Worm (Caenorhabditis elegans) whole organism, L3 larva: ENCODE results near the gene frpr-21.
A peak's percentile ranks its signal among the peaks of the same experiment; 100 is the strongest.

Experiments
- R02D3.7 ChIP-seq: fragments of 150-350 bp; optimal IDR thresholded peaks from 2 replicates; lab custom pipeline; 2014; ENCODE audit warnings: missing biosample characterization, missing genetic modification characterization
- ZK546.5 ChIP-seq: sonication (generic microtip); optimal IDR thresholded peaks from 2 replicates; lab custom pipeline; 2017; ENCODE audit warnings: missing biosample characterization, missing genetic modification characterization
- ama-1 ChIP-seq: fragments of 150-350 bp; optimal IDR thresholded peaks from 2 replicates; lab custom pipeline; 2018
- ceh-16 ChIP-seq: sonication (generic microtip); optimal IDR thresholded peaks from 2 replicates; lab custom pipeline; 2017; ENCODE audit warnings: missing biosample characterization, missing genetic modification characterization
- ceh-28 ChIP-seq: fragments of 150-350 bp; optimal IDR thresholded peaks from 2 replicates; lab custom pipeline; 2014; ENCODE audit warnings: missing biosample characterization, missing genetic modification reagents, missing genetic modification characterization
- ceh-82 ChIP-seq: fragments of 150-350 bp; optimal IDR thresholded peaks from 2 replicates; lab custom pipeline; 2014; ENCODE audit warnings: missing biosample characterization, missing genetic modification characterization
- daf-12 ChIP-seq: fragments of 150-350 bp; optimal IDR thresholded peaks from 2 replicates; lab custom pipeline; 2014; ENCODE audit warnings: missing biosample characterization, missing genetic modification reagents, missing genetic modification characterization
- egl-5 ChIP-seq: fragments of 150-350 bp; optimal IDR thresholded peaks from 2 replicates; lab custom pipeline; 2017; ENCODE audit warnings: missing biosample characterization, missing genetic modification reagents, missing genetic modification characterization, inconsistent platforms
- elt-1 ChIP-seq: fragments of 150-350 bp; optimal IDR thresholded peaks from 2 replicates; lab custom pipeline; 2014; ENCODE audit warnings: missing biosample characterization, missing genetic modification characterization
- elt-2 ChIP-seq: sonication (generic microtip); optimal IDR thresholded peaks from 2 replicates; lab custom pipeline; 2016; ENCODE audit warnings: missing genetic modification reagents, mild to moderate bottlenecking, missing genetic modification characterization, missing compliant biosample characterization
- elt-3 ChIP-seq, 3 experiments: fragments of 150-350 bp in 1 of 3; sonication (generic microtip) in 2 of 3; optimal IDR thresholded peaks; 2 replicates in 2 of 3; 4 replicates in 1 of 3; lab custom pipeline; 2014 to 2017; ENCODE audit warnings: missing biosample characterization in 3 of 3, missing genetic modification characterization in 3 of 3
- eor-1 ChIP-seq, 2 experiments: fragments of 150-350 bp; optimal IDR thresholded peaks; 2 replicates each; lab custom pipeline; 2014 to 2018; ENCODE audit warnings: missing biosample characterization in 2 of 2, missing genetic modification characterization in 2 of 2
- fkh-10 ChIP-seq: sonication (generic microtip); optimal IDR thresholded peaks from 2 replicates; lab custom pipeline; 2017; ENCODE audit warnings: missing biosample characterization, missing genetic modification reagents, missing genetic modification characterization
- fkh-2 ChIP-seq: fragments of 150-350 bp; optimal IDR thresholded peaks from 2 replicates; lab custom pipeline; 2014; ENCODE audit warnings: missing biosample characterization, missing genetic modification reagents, missing genetic modification characterization
- fos-1 ChIP-seq: fragments of 150-350 bp; optimal IDR thresholded peaks from 2 replicates; lab custom pipeline; 2014; ENCODE audit warnings: missing biosample characterization, missing genetic modification characterization
- hmg-11 ChIP-seq: sonication (generic microtip); optimal IDR thresholded peaks from 2 replicates; lab custom pipeline; 2016; ENCODE audit warnings: missing genetic modification characterization, missing compliant biosample characterization
- jun-1 ChIP-seq: fragments of 150-350 bp; optimal IDR thresholded peaks from 2 replicates; lab custom pipeline; 2014; ENCODE audit warnings: missing biosample characterization, missing genetic modification reagents, missing genetic modification characterization
- lin-15B ChIP-seq: fragments of 150-350 bp; optimal IDR thresholded peaks from 2 replicates; lab custom pipeline; 2014; ENCODE audit warnings: missing biosample characterization, missing genetic modification characterization
- lin-39 ChIP-seq: fragments of 150-350 bp; optimal IDR thresholded peaks from 2 replicates; lab custom pipeline; 2018; ENCODE audit warnings: missing biosample characterization, missing genetic modification reagents, missing genetic modification characterization
- lsy-12 ChIP-seq: sonication (generic microtip); optimal IDR thresholded peaks from 2 replicates; lab custom pipeline; 2016; ENCODE audit warnings: mild to moderate bottlenecking, missing genetic modification characterization, missing compliant biosample characterization
- mdl-1 ChIP-seq: fragments of 150-350 bp; optimal IDR thresholded peaks from 2 replicates; lab custom pipeline; 2014; ENCODE audit warnings: missing biosample characterization, missing genetic modification characterization
- mml-1 ChIP-seq: fragments of 150-350 bp; sonication (generic microtip); optimal IDR thresholded peaks from 3 replicates; lab custom pipeline; 2014; ENCODE audit warnings: missing biosample characterization, missing genetic modification characterization
- nfya-1 ChIP-seq: sonication (generic microtip); optimal IDR thresholded peaks from 2 replicates; lab custom pipeline; 2017; ENCODE audit warnings: missing genetic modification characterization, mild to moderate bottlenecking, missing compliant biosample characterization, antibody characterized with exemption, moderate library complexity; ENCODE audit not compliant: insufficient read depth
- nhr-11 ChIP-seq: fragments of 150-350 bp; optimal IDR thresholded peaks from 2 replicates; lab custom pipeline; 2014; ENCODE audit warnings: missing biosample characterization, missing genetic modification characterization
- nhr-12 ChIP-seq: fragments of 150-350 bp; optimal IDR thresholded peaks from 2 replicates; lab custom pipeline; 2014; ENCODE audit warnings: missing biosample characterization, missing genetic modification characterization
- nhr-23 ChIP-seq: fragments of 150-350 bp; optimal IDR thresholded peaks from 2 replicates; lab custom pipeline; 2014; ENCODE audit warnings: missing biosample characterization, missing genetic modification reagents, missing genetic modification characterization
- nhr-237 ChIP-seq: fragments of 150-350 bp; optimal IDR thresholded peaks from 2 replicates; lab custom pipeline; 2014; ENCODE audit warnings: missing biosample characterization, missing genetic modification characterization
- nhr-25 ChIP-seq: sonication (generic microtip); optimal IDR thresholded peaks from 2 replicates; lab custom pipeline; 2017; ENCODE audit warnings: missing biosample characterization, missing genetic modification characterization
- nhr-28 ChIP-seq: fragments of 150-350 bp; optimal IDR thresholded peaks from 2 replicates; lab custom pipeline; 2014; ENCODE audit warnings: missing biosample characterization, missing genetic modification characterization
- nhr-43 ChIP-seq: sonication (generic microtip); optimal IDR thresholded peaks from 2 replicates; lab custom pipeline; 2016; ENCODE audit warnings: mild to moderate bottlenecking, missing genetic modification characterization, missing compliant biosample characterization; ENCODE audit not compliant: poor library complexity, severe bottlenecking
- nhr-67 ChIP-seq: fragments of 150-350 bp; optimal IDR thresholded peaks from 2 replicates; lab custom pipeline; 2014; ENCODE audit warnings: missing biosample characterization, missing genetic modification characterization
- nhr-76 ChIP-seq: fragments of 150-350 bp; sonication (generic microtip); optimal IDR thresholded peaks from 5 replicates; lab custom pipeline; 2014; ENCODE audit warnings: missing biosample characterization, missing genetic modification characterization
- nhr-77 ChIP-seq: fragments of 150-350 bp; optimal IDR thresholded peaks from 2 replicates; lab custom pipeline; 2014; ENCODE audit warnings: missing biosample characterization, missing genetic modification characterization
- pha-4 ChIP-seq: fragments of 150-350 bp; optimal IDR thresholded peaks from 2 replicates; lab custom pipeline; 2014; ENCODE audit warnings: missing biosample characterization, missing genetic modification reagents, missing genetic modification characterization
- pqm-1 ChIP-seq: fragments of 150-350 bp; optimal IDR thresholded peaks from 2 replicates; lab custom pipeline; 2017; ENCODE audit warnings: missing biosample characterization, missing genetic modification characterization, inconsistent platforms
- sea-2 ChIP-seq: fragments of 150-350 bp; sonication (generic microtip); optimal IDR thresholded peaks from 4 replicates; lab custom pipeline; 2014; ENCODE audit warnings: missing biosample characterization, missing genetic modification reagents, missing genetic modification characterization
- skn-1 ChIP-seq: fragments of 150-350 bp; optimal IDR thresholded peaks from 2 replicates; lab custom pipeline; 2014; ENCODE audit warnings: missing biosample characterization, missing genetic modification characterization
- snpc-4 ChIP-seq: fragments of 150-350 bp; optimal IDR thresholded peaks from 2 replicates; lab custom pipeline; 2014; ENCODE audit warnings: missing biosample characterization, missing genetic modification characterization
- tbx-2 ChIP-seq: sonication (generic microtip); optimal IDR thresholded peaks from 2 replicates; lab custom pipeline; 2016; ENCODE audit warnings: mild to moderate bottlenecking, missing genetic modification characterization, missing compliant biosample characterization
- unc-39 ChIP-seq: sonication (generic microtip); optimal IDR thresholded peaks from 4 replicates; lab custom pipeline; 2017; ENCODE audit warnings: missing biosample characterization, missing genetic modification characterization
- unc-62 ChIP-seq: fragments of 150-350 bp; sonication (generic microtip); optimal IDR thresholded peaks from 4 replicates; lab custom pipeline; 2014; ENCODE audit warnings: missing biosample characterization, missing genetic modification reagents, missing genetic modification characterization
- ztf-4 ChIP-seq: fragments of 150-350 bp; optimal IDR thresholded peaks from 2 replicates; lab custom pipeline; 2014; ENCODE audit warnings: missing biosample characterization, missing genetic modification characterization

Gene frpr-21

ce11 chrII:10390250-10390821 lies 31.5 kb downstream of the frpr-21 start:
- no peak for TF ChIP-seq lsy-12
- TF ChIP-seq ceh-28 (tag; lab: Kevin White, UChicago): no peak
- no peak for TF ChIP-seq nhr-237 (tag; lab: Kevin White, UChicago)
- TF ChIP-seq fkh-10 (GFP tag; lab: Kevin White, UChicago): no peak
- peak in 1 of 3 experiments; percentile 66 for TF ChIP-seq elt-3 (tag; optimal IDR thresholded peaks at IDR 0.05; lab: Kevin White, UChicago)
- TF ChIP-seq lin-39 (tag; lab: Kevin White, UChicago): peak; percentile 38
- peak; percentile 18 for TF ChIP-seq tbx-2 (tag; lab: Kevin White, UChicago)
- TF ChIP-seq nhr-25 (tag; lab: Kevin White, UChicago): peak; percentile 71
- peak; percentile 28 for TF ChIP-seq mml-1 (tag; lab: Kevin White, UChicago)
- no peak for TF ChIP-seq ceh-82 (tag; lab: Kevin White, UChicago)
- TF ChIP-seq hmg-11 (tag; lab: Kevin White, UChicago): no peak
- peak; percentile 78 for TF ChIP-seq nhr-23 (tag; lab: Kevin White, UChicago)
- TF ChIP-seq nhr-43: peak; percentile 77
- TF ChIP-seq pqm-1: peak; percentile 61
- TF ChIP-seq nfya-1 (tag; lab: Kevin White, UChicago): peak; percentile 56
- TF ChIP-seq jun-1 (tag; lab: Kevin White, UChicago): peak; percentile 58
- TF ChIP-seq nhr-12: no peak
- TF ChIP-seq ama-1: peak; percentile 28
- peak; percentile 4 for TF ChIP-seq mdl-1 (tag; lab: Kevin White, UChicago)
- TF ChIP-seq pha-4 (tag; lab: Kevin White, UChicago): peak; percentile 27
- peak; percentile 39 for TF ChIP-seq nhr-11
- peak; percentile 44 for TF ChIP-seq elt-2 (tag; lab: Kevin White, UChicago)

- TF ChIP-seq nfya-1 (tag; lab: Kevin White, UChicago) (peak; percentile 62), nhr-23 (tag; lab: Kevin White, UChicago) (peak; percentile 19), ceh-28 (tag; lab: Kevin White, UChicago) (no peak), skn-1 (tag; lab: Kevin White, UChicago) (no peak), snpc-4 (tag; lab: Kevin White, UChicago) (no peak), nhr-77 (no peak), nhr-11 (no peak), elt-3 (tag; optimal IDR thresholded peaks at IDR 0.05; lab: Kevin White, UChicago) (no peak), nhr-76 (tag; lab: Kevin White, UChicago) (peak; percentile 4), nhr-43 (peak; percentile 60), ceh-16 (tag; lab: Kevin White, UChicago) (no peak), fos-1 (tag; lab: Kevin White, UChicago) (no peak), tbx-2 (tag; lab: Kevin White, UChicago) (no peak), mml-1 (tag; lab: Kevin White, UChicago) (peak; percentile 53), pha-4 (tag; lab: Kevin White, UChicago) (peak; percentile 69), unc-39 (no peak), unc-62 (GFP tag; lab: Kevin White, UChicago) (no peak), nhr-25 (tag; lab: Kevin White, UChicago) (peak; percentile 56), mdl-1 (tag; lab: Kevin White, UChicago) (no peak), ceh-82 (tag; lab: Kevin White, UChicago) (no peak), jun-1 (tag; lab: Kevin White, UChicago) (peak; percentile 75), ama-1 (peak; percentile 75), lin-15B (tag; lab: Kevin White, UChicago) (peak; percentile 14), pqm-1 (peak; percentile 97), elt-2 (tag; lab: Kevin White, UChicago) (peak; percentile 89)
Observed at ce11 chrII:10389776-10390175, 32.1 kb downstream of the frpr-21 start.

ce11 chrII:10389038-10389437 lies 32.8 kb downstream of the frpr-21 start:
- TF ChIP-seq skn-1 (tag; lab: Kevin White, UChicago) (peak; percentile 46), sea-2 (GFP tag; lab: Kevin White, UChicago) (no peak), lin-15B (tag; lab: Kevin White, UChicago) (no peak), fkh-2 (no peak), ama-1 (peak; percentile 13), nhr-77 (no peak), elt-3 (tag; optimal IDR thresholded peaks at IDR 0.05; lab: Kevin White, UChicago) (peak in 1 of 3 experiments; percentile 58), R02D3.7 (tag; lab: Kevin White, UChicago) (no peak), ceh-16 (tag; lab: Kevin White, UChicago) (no peak), daf-12 (tag; lab: Kevin White, UChicago) (no peak), pha-4 (tag; lab: Kevin White, UChicago) (peak; percentile 85), nfya-1 (tag; lab: Kevin White, UChicago) (peak; percentile 74), lin-39 (tag; lab: Kevin White, UChicago) (no peak), elt-1 (no peak), nhr-76 (tag; lab: Kevin White, UChicago) (no peak), nhr-23 (tag; lab: Kevin White, UChicago) (peak; percentile 69), nhr-28 (tag; lab: Kevin White, UChicago) (no peak), snpc-4 (tag; lab: Kevin White, UChicago) (peak; percentile 15), fos-1 (tag; lab: Kevin White, UChicago) (no peak), nhr-12 (no peak), ZK546.5 (tag; lab: Kevin White, UChicago) (no peak), mml-1 (tag; lab: Kevin White, UChicago) (no peak), egl-5 (tag; lab: Kevin White, UChicago) (no peak), ceh-28 (tag; lab: Kevin White, UChicago) (no peak), unc-39 (no peak), nhr-237 (tag; lab: Kevin White, UChicago) (no peak), eor-1 (tag; optimal IDR thresholded peaks at IDR 0.05; lab: Kevin White, UChicago) (no peak), tbx-2 (tag; lab: Kevin White, UChicago) (no peak), ztf-4 (tag; lab: Kevin White, UChicago) (no peak), unc-62 (GFP tag; lab: Kevin White, UChicago) (no peak), nhr-25 (tag; lab: Kevin White, UChicago) (peak; percentile 86), nhr-67 (tag; lab: Kevin White, UChicago) (no peak), fkh-10 (GFP tag; lab: Kevin White, UChicago) (no peak), nhr-43 (peak; percentile 84)
